Worm (Caenorhabditis elegans): ENCODE measurements around the gene rpl-18.

- TF ChIP-seq pha-4 (tag; optimal IDR thresholded peaks at IDR 0.05) (no peak), nfya-1 (tag; optimal IDR thresholded peaks at IDR 0.05; ENCODE audit: insufficient read depth) (no peak)
These were observed 27.6 kb upstream of the rpl-18 start, which contains the start of gene sorb-1 for ce11 chrIV:13750033-13750432.
